Worm (Caenorhabditis elegans) whole organism, late embryonic: Measurements from ENCODE around the gene scl-26.

ENCODE experiments used
- ceh-2 ChIP-seq: sonication (generic microtip); optimal IDR thresholded peaks from 2 replicates; lab custom pipeline; 2016; ENCODE audit warnings: missing genotype, missing genetic modification characterization, missing compliant biosample characterization
- ceh-34 ChIP-seq: sonication (generic microtip); optimal IDR thresholded peaks from 2 replicates; lab custom pipeline; 2016; ENCODE audit warnings: mild to moderate bottlenecking, missing genetic modification characterization, missing compliant biosample characterization
- che-1 ChIP-seq: sonication (generic microtip); optimal IDR thresholded peaks from 2 replicates; lab custom pipeline; 2016; ENCODE audit warnings: mild to moderate bottlenecking, missing genetic modification characterization, missing compliant biosample characterization
- dve-1 ChIP-seq: sonication (generic microtip); optimal IDR thresholded peaks from 2 replicates; lab custom pipeline; 2017; ENCODE audit warnings: antibody characterized with exemption, mild to moderate bottlenecking, missing genetic modification characterization, missing compliant biosample characterization
- elt-2 ChIP-seq: sonication (generic microtip); optimal IDR thresholded peaks from 2 replicates; lab custom pipeline; 2016; ENCODE audit warnings: missing genetic modification reagents, missing genetic modification characterization, missing compliant biosample characterization
- elt-4 ChIP-seq: sonication (generic microtip); optimal IDR thresholded peaks from 2 replicates; lab custom pipeline; 2016; ENCODE audit warnings: missing genetic modification characterization, missing compliant biosample characterization
- fkh-6 ChIP-seq: sonication (generic microtip); optimal IDR thresholded peaks from 2 replicates; lab custom pipeline; 2016; ENCODE audit warnings: missing genetic modification characterization, missing compliant biosample characterization
- gmeb-2 ChIP-seq: sonication (generic microtip); optimal IDR thresholded peaks from 2 replicates; lab custom pipeline; 2016; ENCODE audit warnings: missing genetic modification characterization, inconsistent platforms, missing compliant biosample characterization
- nfya-1 ChIP-seq: sonication (generic microtip); optimal IDR thresholded peaks from 2 replicates; lab custom pipeline; 2017; ENCODE audit warnings: missing genetic modification characterization, mild to moderate bottlenecking, missing compliant biosample characterization, antibody characterized with exemption, moderate library complexity
- pag-3 ChIP-seq: sonication (generic microtip); optimal IDR thresholded peaks from 2 replicates; lab custom pipeline; 2016; ENCODE audit warnings: missing compliant biosample characterization, missing genetic modification characterization, borderline replicate concordance
- sox-4 ChIP-seq: sonication (generic microtip); optimal IDR thresholded peaks from 2 replicates; lab custom pipeline; 2017; ENCODE audit warnings: mild to moderate bottlenecking, missing genetic modification characterization, inconsistent platforms, missing compliant biosample characterization
- ttx-3 ChIP-seq: sonication (generic microtip); optimal IDR thresholded peaks from 2 replicates; lab custom pipeline; 2016; ENCODE audit warnings: missing genetic modification reagents, missing genetic modification characterization, missing compliant biosample characterization
- unc-3 ChIP-seq, 2 experiments: fragments of 200-800 bp in 1 of 2; sonication (Bioruptor generic) in 1 of 2; sonication (generic microtip) in 1 of 2; conservative IDR thresholded peaks in 1 of 2; optimal IDR thresholded peaks in 1 of 2; 2 replicates each; pipeline versions ENCODE4 v1.3.6 to Lab custom; 2016 to 2022; ENCODE audit warnings: missing compliant biosample characterization in 2 of 2, missing genetic modification characterization in 2 of 2, missing genetic modification reagents in 1 of 2
- unc-42 ChIP-seq: sonication (generic microtip); optimal IDR thresholded peaks from 2 replicates; lab custom pipeline; 2016; ENCODE audit warnings: missing genotype, missing genetic modification characterization, missing compliant biosample characterization

ce11 chrV:7629504-7629903 is 28.2 kb upstream of the scl-26 start, which contains the start of gene srd-30:
- TF ChIP-seq gmeb-2 (tag; lab: Kevin White, UChicago) (no peak), ttx-3 (no peak), elt-2 (no peak), che-1 (no peak), ceh-2 (tag; lab: Kevin White, UChicago) (no peak), pag-3 (tag; lab: Kevin White, UChicago) (no peak), elt-4 (tag; lab: Kevin White, UChicago) (no peak), unc-3 (GFP tag; conservative IDR thresholded peaks at IDR 0.05; lab: Robert Waterston, UW) (no peak), unc-3 (tag; optimal IDR thresholded peaks at IDR 0.05; lab: Kevin White, UChicago) (no peak), ceh-34 (no peak), fkh-6 (tag; lab: Kevin White, UChicago) (no peak), unc-42 (tag; lab: Kevin White, UChicago) (no peak), nfya-1 (tag; lab: Kevin White, UChicago) (no peak), dve-1 (no peak), sox-4 (tag; lab: Kevin White, UChicago) (no peak)
